Fruit fly (Drosophila melanogaster): Measurements from ENCODE around the gene mei-41.

The mei-41 gene

dm6 chrX:16449316-16449715 is 57.8 kb downstream of the mei-41 start:
- TF ChIP-seq crol (GFP tag; IDR thresholded peaks at IDR 0.05) (peak; percentile 60), CG17385 (GFP tag; optimal IDR thresholded peaks at IDR 0.05) (peak; percentile 56), CG11504 (tag; optimal IDR thresholded peaks at IDR 0.05) (no peak), CG4360 (GFP tag; IDR thresholded peaks at IDR 0.05) (no peak), CG18599 (GFP tag; optimal IDR thresholded peaks at IDR 0.05) (no peak), gsb-n (tag; optimal IDR thresholded peaks at IDR 0.05) (no peak), CG5953 (GFP tag; IDR thresholded peaks at IDR 0.05) (no peak), E2f2 (GFP tag; IDR thresholded peaks at IDR 0.05) (no peak), CG9215 (GFP tag; IDR thresholded peaks at IDR 0.05) (no peak), CG10959 (GFP tag; IDR thresholded peaks at IDR 0.05) (no peak), ap (GFP tag; IDR thresholded peaks at IDR 0.05) (no peak), ara (GFP tag; IDR thresholded peaks at IDR 0.05) (no peak), CG2712 (tag; optimal IDR thresholded peaks at IDR 0.05) (no peak), Six4 (GFP tag; optimal IDR thresholded peaks at IDR 0.05) (no peak)

All from whole organism, embryonic.